Fruit fly (Drosophila melanogaster): Measurements from ENCODE around the gene CG14391.

Gene CG14391

DNA sequence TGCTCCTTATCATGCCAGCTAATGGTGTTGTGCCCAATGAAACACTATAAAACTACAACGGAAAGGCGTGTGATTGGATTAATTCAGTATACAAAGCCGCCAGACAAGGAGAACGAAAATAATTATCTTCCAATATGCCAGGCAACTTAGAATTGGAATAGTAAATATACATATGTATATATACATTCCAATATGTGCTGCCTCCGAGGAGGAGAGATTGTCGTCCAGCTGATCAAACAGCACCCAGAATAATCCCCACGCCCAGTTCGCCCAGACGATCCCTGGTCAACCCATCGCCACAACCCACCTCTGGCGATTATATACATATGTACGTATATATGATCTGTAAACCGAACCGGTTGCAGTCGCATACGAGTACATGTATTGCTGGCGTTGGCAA is 6.6 kb upstream of the CG14391 start (continued):
- TF ChIP-seq CG15696 (tag; optimal IDR thresholded peaks at IDR 0.05): peak; percentile 36
- TF ChIP-seq az2 (GFP tag; optimal IDR thresholded peaks at IDR 0.05): no peak
- TF ChIP-seq wek (GFP tag; optimal IDR thresholded peaks at IDR 0.05): peak; percentile 43
- peak; percentile 46 for TF ChIP-seq Xrp1 (GFP tag; IDR thresholded peaks at IDR 0.05)
- TF ChIP-seq fd64A (GFP tag; optimal IDR thresholded peaks at IDR 0.05): peak; percentile 69
- no peak for TF ChIP-seq sqz (GFP tag; optimal IDR thresholded peaks at IDR 0.05)
- no peak for TF ChIP-seq hkb (optimal IDR thresholded peaks at IDR 0.05)
- TF ChIP-seq hkb (GFP tag; IDR thresholded peaks at IDR 0.05): no peak
- peak in 1 of 2 experiments; percentile 15 for TF ChIP-seq Eip74EF (GFP tag; optimal IDR thresholded peaks at IDR 0.05)
- peak in 1 of 3 experiments; percentile 17 for TF ChIP-seq lola (GFP tag; optimal IDR thresholded peaks at IDR 0.05)
- TF ChIP-seq Oli (tag; optimal IDR thresholded peaks at IDR 0.05): no peak
- no peak for TF ChIP-seq CG11456 (GFP tag; IDR thresholded peaks at IDR 0.05)
- TF ChIP-seq B-H1 (GFP tag; IDR thresholded peaks at IDR 0.05): no peak
- no peak for TF ChIP-seq Nf-YB (GFP tag; optimal IDR thresholded peaks at IDR 0.05)
- peak; percentile 27 for TF ChIP-seq CG15601 (tag; optimal IDR thresholded peaks at IDR 0.05)
- TF ChIP-seq Tbp (GFP tag; optimal IDR thresholded peaks at IDR 0.05): no peak
- TF ChIP-seq CG15073 (GFP tag; optimal IDR thresholded peaks at IDR 0.05): no peak
- TF ChIP-seq CG17359 (tag; optimal IDR thresholded peaks at IDR 0.05): peak; percentile 35
- peak; percentile 35 for TF ChIP-seq CG1529 (GFP tag; optimal IDR thresholded peaks at IDR 0.05)
- TF ChIP-seq CG7987 (GFP tag; optimal IDR thresholded peaks at IDR 0.05): peak; percentile 9
- TF ChIP-seq CG2116 (GFP tag; optimal IDR thresholded peaks at IDR 0.05): no peak
- peak; percentile 4 for TF ChIP-seq CG12071 (GFP tag; optimal IDR thresholded peaks at IDR 0.05)
- no peak for TF ChIP-seq CG12299 (tag; optimal IDR thresholded peaks at IDR 0.05)
- TF ChIP-seq CG11723 (GFP tag; optimal IDR thresholded peaks at IDR 0.05): no peak
- 0 out of 2 replicates have a peak, but pooled peaks have one; percentile 17 for TF ChIP-seq seq (GFP tag; IDR thresholded peaks at IDR 0.05)
- TF ChIP-seq Lim3 (GFP tag; IDR thresholded peaks at IDR 0.05): no peak
- no peak for TF ChIP-seq sob (GFP tag; IDR thresholded peaks at IDR 0.05)
- TF ChIP-seq Hr51 (GFP tag; optimal IDR thresholded peaks at IDR 0.05): no peak
- TF ChIP-seq D (optimal IDR thresholded peaks at IDR 0.05): no peak
- peak; percentile 22 for TF ChIP-seq D (GFP tag; optimal IDR thresholded peaks at IDR 0.05)
- TF ChIP-seq CG2875 (GFP tag; optimal IDR thresholded peaks at IDR 0.05): peak; percentile 26
- no peak for TF ChIP-seq chif (GFP tag; optimal IDR thresholded peaks at IDR 0.05)
- TF ChIP-seq CG8359 (GFP tag; optimal IDR thresholded peaks at IDR 0.05; ENCODE audit: borderline replicate concordance): peak; percentile 6
- TF ChIP-seq crol (GFP tag; IDR thresholded peaks at IDR 0.05): no peak
- peak; percentile 78 for TF ChIP-seq sens (GFP tag)
- TF ChIP-seq yki (optimal IDR thresholded peaks at IDR 0.05): no peak
- TF ChIP-seq CG10267 (tag; optimal IDR thresholded peaks at IDR 0.05): no peak
- no peak for TF ChIP-seq CG12219 (GFP tag; optimal IDR thresholded peaks at IDR 0.05)
- TF ChIP-seq Taf1 (GFP tag; IDR thresholded peaks at IDR 0.05): no peak
- peak; percentile 35 for TF ChIP-seq Med (GFP tag)
- peak; percentile 15 for TF ChIP-seq Kr (GFP tag; optimal IDR thresholded peaks at IDR 0.05)
- TF ChIP-seq ac (GFP tag; optimal IDR thresholded peaks at IDR 0.05): no peak
- no peak for TF ChIP-seq CG18011 (GFP tag; optimal IDR thresholded peaks at IDR 0.05)
- TF ChIP-seq CG6854 (GFP tag; optimal IDR thresholded peaks at IDR 0.05): no peak
- TF ChIP-seq Meics (GFP tag; optimal IDR thresholded peaks at IDR 0.05): no peak
- TF ChIP-seq CG2129 (GFP tag; IDR thresholded peaks at IDR 0.05; ENCODE audit: partially characterized antibody): no peak
- TF ChIP-seq ATbp (GFP tag; optimal IDR thresholded peaks at IDR 0.05): peak; percentile 27
- TF ChIP-seq vnd (GFP tag; IDR thresholded peaks at IDR 0.05; ENCODE audit: partially characterized antibody): no peak
- no peak for TF ChIP-seq CG4404 (GFP tag; IDR thresholded peaks at IDR 0.05)
- TF ChIP-seq CG5180 (GFP tag; optimal IDR thresholded peaks at IDR 0.05): peak; percentile 16
- 0 out of 2 replicates have a peak, but pooled peaks have one; percentile 42 for TF ChIP-seq ara (GFP tag; IDR thresholded peaks at IDR 0.05)
